Fruit fly (Drosophila melanogaster) whole organism, embryonic: ENCODE measurements around the gene Gcna.

Experiments
- ATbp ChIP-seq: fragments of 200-800 bp; sonication (Bioruptor generic); optimal IDR thresholded peaks from 2 replicates; lab custom pipeline; 2017; ENCODE audit warnings: missing biosample characterization, mild to moderate bottlenecking, missing genetic modification characterization, missing genetic modification reagents
- Atf3 ChIP-seq: fragments of 200-800 bp; sonication (Bioruptor generic); optimal IDR thresholded peaks from 3 replicates; lab custom pipeline; 2016; ENCODE audit warnings: missing biosample characterization, missing genetic modification characterization
- Awh ChIP-seq: fragments of 200-800 bp; sonication (Bioruptor generic); IDR thresholded peaks from 2 replicates; pipeline ENCODE4, ENCODE4 v1.3.6; 2022; ENCODE audit warnings: missing biosample characterization, missing genetic modification characterization
- CG10274 ChIP-seq: fragments of 200-800 bp; sonication (Bioruptor generic); optimal IDR thresholded peaks from 3 replicates; lab custom pipeline; 2017; ENCODE audit warnings: missing biosample characterization, mild to moderate bottlenecking, missing genetic modification characterization
- CG10979 ChIP-seq: fragments of 200-800 bp; sonication (Bioruptor generic); optimal IDR thresholded peaks from 2 replicates; lab custom pipeline; 2018; ENCODE audit warnings: missing biosample characterization, mild to moderate bottlenecking, missing genetic modification characterization, moderate library complexity
- CG11085 ChIP-seq: fragments of 200-800 bp; sonication (Bioruptor generic); IDR thresholded peaks from 2 replicates; pipeline ENCODE4 v1.3.6; 2022; ENCODE audit warnings: missing biosample characterization, missing genetic modification characterization
- CG12104 ChIP-seq: fragments of 200-800 bp; sonication (Bioruptor generic); optimal IDR thresholded peaks from 3 replicates; lab custom pipeline; 2016; ENCODE audit warnings: missing biosample characterization, missing genetic modification characterization
- CG13894 ChIP-seq: fragments of 200-800 bp; sonication (Bioruptor generic); optimal IDR thresholded peaks from 3 replicates; lab custom pipeline; 2018; ENCODE audit warnings: missing biosample characterization, mild to moderate bottlenecking, missing genetic modification characterization, moderate library complexity
- CG14050 ChIP-seq: fragments of 200-800 bp; sonication (Bioruptor generic); IDR thresholded peaks from 3 replicates; pipeline ENCODE4 v1.3.6; 2022; ENCODE audit warnings: missing biosample characterization, missing genetic modification characterization
- CG15514 ChIP-seq: fragments of 200-800 bp; sonication (Bioruptor generic); optimal IDR thresholded peaks from 3 replicates; lab custom pipeline; 2017; ENCODE audit warnings: missing biosample characterization, missing genetic modification characterization, mild to moderate bottlenecking, moderate library complexity, missing genetic modification reagents
- CG16813 ChIP-seq: fragments of 200-800 bp; sonication (Bioruptor generic); IDR thresholded peaks from 3 replicates; pipeline ENCODE4 v1.3.6; 2022; ENCODE audit warnings: missing biosample characterization, missing genetic modification characterization; ENCODE audit not compliant: partially characterized antibody
- CG16815 ChIP-seq: fragments of 200-800 bp; sonication (Bioruptor generic); optimal IDR thresholded peaks from 3 replicates; lab custom pipeline; 2017; ENCODE audit warnings: missing biosample characterization, mild to moderate bottlenecking, missing genetic modification characterization
- CG17359 ChIP-seq: fragments of 200-800 bp; sonication (Bioruptor generic); optimal IDR thresholded peaks from 3 replicates; lab custom pipeline; 2018; ENCODE audit warnings: missing biosample characterization, mild to moderate bottlenecking, missing genetic modification characterization, moderate library complexity
- CG1832 ChIP-seq: fragments of 200-800 bp; sonication (Bioruptor generic); optimal IDR thresholded peaks from 2 replicates; lab custom pipeline; 2017; ENCODE audit warnings: missing biosample characterization, mild to moderate bottlenecking, missing genetic modification characterization, inconsistent platforms
- CG18764 ChIP-seq: fragments of 200-800 bp; sonication (Bioruptor generic); optimal IDR thresholded peaks from 3 replicates; lab custom pipeline; 2016; ENCODE audit warnings: missing biosample characterization, missing genetic modification characterization
- CG2199 ChIP-seq: fragments of 200-800 bp; sonication (Bioruptor generic); IDR thresholded peaks from 3 replicates; pipeline ENCODE4 v1.3.6; 2022; ENCODE audit warnings: missing biosample characterization, missing genetic modification characterization
- CG32767 ChIP-seq: fragments of 200-800 bp; sonication (Bioruptor generic); IDR thresholded peaks from 2 replicates; pipeline ENCODE4 v1.3.6; 2022; ENCODE audit warnings: missing biosample characterization, missing genetic modification characterization
- CG3281 ChIP-seq: fragments of 200-800 bp; sonication (Bioruptor generic); optimal IDR thresholded peaks from 3 replicates; lab custom pipeline; 2017; ENCODE audit warnings: missing biosample characterization, mild to moderate bottlenecking, missing genetic modification characterization
- CG33557 ChIP-seq: fragments of 200-800 bp; sonication (Bioruptor generic); optimal IDR thresholded peaks from 2 replicates; lab custom pipeline; 2019; ENCODE audit warnings: missing biosample characterization, mild to moderate bottlenecking, missing genetic modification characterization, moderate library complexity
- CG34422 ChIP-seq: fragments of 200-800 bp; sonication (Bioruptor generic); IDR thresholded peaks from 3 replicates; pipeline ENCODE4 v1.3.6; 2022; ENCODE audit warnings: missing biosample characterization, missing genetic modification characterization
- CG42726 ChIP-seq: fragments of 200-800 bp; sonication (Bioruptor generic); IDR thresholded peaks from 2 replicates; pipeline ENCODE4 v1.3.6; 2022; ENCODE audit warnings: missing biosample characterization, missing genetic modification characterization; ENCODE audit not compliant: partially characterized antibody
- CG6765 ChIP-seq: fragments of 200-800 bp; sonication (Bioruptor generic); optimal IDR thresholded peaks from 3 replicates; lab custom pipeline; 2017; ENCODE audit warnings: missing biosample characterization, mild to moderate bottlenecking, missing genetic modification characterization
- CG7271 ChIP-seq: fragments of 200-800 bp; sonication (Bioruptor generic); optimal IDR thresholded peaks from 2 replicates; lab custom pipeline; 2018; ENCODE audit warnings: missing biosample characterization, mild to moderate bottlenecking, missing genetic modification characterization, moderate library complexity
- CG7357 ChIP-seq: fragments of 200-800 bp; sonication (Bioruptor generic); IDR thresholded peaks from 3 replicates; pipeline ENCODE4 v1.3.6; 2022; ENCODE audit warnings: missing biosample characterization, missing genetic modification characterization
- CG8765 ChIP-seq: fragments of 200-800 bp; sonication (Bioruptor generic); IDR thresholded peaks from 2 replicates; pipeline ENCODE4 v1.3.6; 2022; ENCODE audit warnings: missing biosample characterization, missing genetic modification characterization
- CG8944 ChIP-seq: fragments of 200-800 bp; sonication (Bioruptor generic); optimal IDR thresholded peaks from 3 replicates; lab custom pipeline; 2016; ENCODE audit warnings: missing biosample characterization, missing genetic modification characterization
- Dek ChIP-seq: fragments of 200-800 bp; sonication (Bioruptor generic); optimal IDR thresholded peaks from 3 replicates; lab custom pipeline; 2019; ENCODE audit warnings: missing biosample characterization, mild to moderate bottlenecking, missing genetic modification characterization, moderate library complexity
- ERR ChIP-seq: fragments of 200-800 bp; sonication (Bioruptor generic); optimal IDR thresholded peaks from 2 replicates; lab custom pipeline; 2016; ENCODE audit warnings: missing biosample characterization, missing genetic modification characterization
- HLH3B ChIP-seq: fragments of 200-800 bp; sonication (Bioruptor generic); IDR thresholded peaks from 2 replicates; pipeline ENCODE4 v1.3.6; 2022; ENCODE audit warnings: missing biosample characterization, missing genetic modification characterization
- Meics ChIP-seq: fragments of 200-800 bp; sonication (Bioruptor generic); optimal IDR thresholded peaks from 2 replicates; lab custom pipeline; 2017; ENCODE audit warnings: missing biosample characterization, mild to moderate bottlenecking, missing genetic modification characterization
- Mrtf ChIP-seq: fragments of 200-800 bp; sonication (Bioruptor generic); IDR thresholded peaks from 3 replicates; pipeline ENCODE4 v1.3.6; 2022; ENCODE audit warnings: missing biosample characterization, missing genetic modification characterization
- ash1 ChIP-seq: fragments of 200-800 bp; sonication (Bioruptor generic); optimal IDR thresholded peaks from 2 replicates; lab custom pipeline; 2018; ENCODE audit warnings: missing biosample characterization, mild to moderate bottlenecking, missing genetic modification characterization
- bbx ChIP-seq: fragments of 200-800 bp; sonication (Bioruptor generic); IDR thresholded peaks from 2 replicates; pipeline ENCODE4 v1.3.6; 2022; ENCODE audit warnings: missing biosample characterization, missing genetic modification characterization; ENCODE audit not compliant: partially characterized antibody
- dpn ChIP-seq, 2 experiments: fragments of 200-800 bp; sonication (Bioruptor generic); optimal IDR thresholded peaks; 3 replicates each; lab custom pipeline; 2016; ENCODE audit warnings: missing biosample characterization in 2 of 2, missing genetic modification characterization in 2 of 2
- eve ChIP-seq, 2 experiments: fragments of >200 bp; optimal IDR thresholded peaks; 2 replicates each; lab custom pipeline; 2017; ENCODE audit warnings: missing biosample characterization in 2 of 2, missing genetic modification characterization in 2 of 2
- fd3F ChIP-seq: fragments of 200-800 bp; sonication (Bioruptor generic); optimal IDR thresholded peaks from 2 replicates; lab custom pipeline; 2018; ENCODE audit warnings: missing biosample characterization, mild to moderate bottlenecking, missing genetic modification characterization, moderate library complexity
- fru ChIP-seq: fragments of >200 bp; optimal IDR thresholded peaks from 2 replicates; lab custom pipeline; 2017
- hbn ChIP-seq: fragments of 200-800 bp; sonication (Bioruptor generic); IDR thresholded peaks from 2 replicates; pipeline ENCODE4 v1.3.6; 2022; ENCODE audit warnings: missing biosample characterization, missing genetic modification characterization; ENCODE audit not compliant: partially characterized antibody
- lbe ChIP-seq: fragments of 200-800 bp; sonication (Bioruptor generic); optimal IDR thresholded peaks from 2 replicates; lab custom pipeline; 2016; ENCODE audit warnings: missing biosample characterization, mild to moderate bottlenecking, missing genetic modification characterization
- lola ChIP-seq, 3 experiments: fragments of >200 bp in 2 of 3; fragments of 200-800 bp in 1 of 3; sonication (Bioruptor generic) in 1 of 3; optimal IDR thresholded peaks; 2 replicates each; lab custom pipeline; 2017 to 2019; ENCODE audit warnings: missing biosample characterization in 3 of 3, missing genetic modification characterization in 3 of 3, mild to moderate bottlenecking in 1 of 3, moderate library complexity in 1 of 3
- maf-S ChIP-seq: fragments of 200-800 bp; sonication (Bioruptor generic); optimal IDR thresholded peaks from 2 replicates; lab custom pipeline; 2016; ENCODE audit warnings: missing biosample characterization, missing genetic modification characterization
- mld ChIP-seq: fragments of 200-800 bp; sonication (Bioruptor generic); IDR thresholded peaks from 3 replicates; pipeline ENCODE4 v1.3.6; 2022; ENCODE audit warnings: missing biosample characterization, missing genetic modification characterization; ENCODE audit not compliant: partially characterized antibody
- p53 ChIP-seq: fragments of 200-800 bp; sonication (Bioruptor generic); optimal IDR thresholded peaks from 2 replicates; lab custom pipeline; 2016; ENCODE audit warnings: missing biosample characterization, missing genetic modification characterization
- ranshi ChIP-seq: fragments of 200-800 bp; sonication (Bioruptor generic); IDR thresholded peaks from 2 replicates; pipeline ENCODE4 v1.3.6; 2022; ENCODE audit warnings: missing biosample characterization, missing genetic modification characterization
- run ChIP-seq: fragments of 200-800 bp; sonication (Bioruptor generic); optimal IDR thresholded peaks from 3 replicates; lab custom pipeline; 2018; ENCODE audit warnings: missing biosample characterization, mild to moderate bottlenecking, missing genetic modification characterization
- scrt ChIP-seq: fragments of 200-800 bp; sonication (Bioruptor generic); optimal IDR thresholded peaks from 2 replicates; lab custom pipeline; 2018; ENCODE audit warnings: missing biosample characterization, mild to moderate bottlenecking, missing genetic modification characterization, moderate library complexity
- sens-2 ChIP-seq: fragments of 200-800 bp; sonication (Bioruptor generic); IDR thresholded peaks from 2 replicates; pipeline ENCODE4 v1.3.6; 2022; ENCODE audit warnings: missing biosample characterization, missing genetic modification characterization
- ssp ChIP-seq: fragments of 200-800 bp; sonication (Bioruptor generic); IDR thresholded peaks from 2 replicates; pipeline ENCODE4 v1.3.6; 2022; ENCODE audit warnings: missing biosample characterization, missing genetic modification characterization
- zfh2 ChIP-seq: fragments of 200-800 bp; sonication (Bioruptor generic); optimal IDR thresholded peaks from 2 replicates; lab custom pipeline; 2016; ENCODE audit warnings: missing biosample characterization, missing genetic modification characterization

Gene Gcna

dm6 chrX:1861620-1862184 is 3.9 kb downstream of the Gcna start, which contains the start of gene deltaCOP (continued):
- TF ChIP-seq CG33557 (GFP tag; lab: Kevin White, UChicago) (peak; percentile 57), CG15514 (GFP tag; lab: Kevin White, UChicago) (peak; percentile 77), CG8944 (GFP tag; lab: Kevin White, UChicago) (peak; percentile 92), scrt (GFP tag; lab: Kevin White, UChicago) (no peak), sens-2 (GFP tag; lab: Robert Waterston, UW) (peak; percentile 39; the same call in 1 of the 2 replicates), CG14050 (GFP tag; lab: Robert Waterston, UW) (peak; percentile 71), HLH3B (GFP tag; lab: Robert Waterston, UW) (peak; percentile 70), CG12104 (GFP tag; lab: Kevin White, UChicago) (peak; percentile 63), CG7271 (tag; lab: Kevin White, UChicago) (peak; percentile 3), dpn (GFP tag; optimal IDR thresholded peaks at IDR 0.05; lab: Kevin White, UChicago) (peak; percentile 90 to 94), CG13894 (tag; lab: Kevin White, UChicago) (peak; percentile 70), CG18764 (GFP tag; lab: Kevin White, UChicago) (peak; percentile 82), CG8765 (GFP tag; lab: Robert Waterston, UW) (peak; percentile 62; the same call in 1 of the 2 replicates), CG34422 (peak; percentile 85; the same call in 2 of the 3 replicates), CG42726 (no peak), CG16815 (GFP tag; lab: Kevin White, UChicago) (peak; percentile 75), CG16813 (no peak), CG3281 (peak; percentile 80), Awh (GFP tag; lab: Robert Waterston, UW) (peak; percentile 67), fru (lab: Kevin White, UChicago) (no peak), ATbp (GFP tag; lab: Kevin White, UChicago) (no peak), ERR (peak; percentile 81), CG6765 (peak; percentile 45), CG32767 (GFP tag; lab: Robert Waterston, UW) (peak; percentile 72; the same call in 1 of the 2 replicates), p53 (GFP tag; lab: Kevin White, UChicago) (peak; percentile 79), zfh2 (GFP tag; lab: Kevin White, UChicago) (peak; percentile 94), CG10274 (peak; percentile 54), mld (GFP tag; lab: Robert Waterston, UW) (no peak), ranshi (GFP tag; lab: Robert Waterston, UW) (peak; percentile 70; the same call in 1 of the 2 replicates), CG11085 (GFP tag; lab: Robert Waterston, UW) (peak; percentile 71), hbn (no peak), bbx (peak; percentile 17; the same call in 1 of the 2 replicates), maf-S (GFP tag; lab: Kevin White, UChicago) (peak; percentile 88), CG17359 (tag; lab: Kevin White, UChicago) (peak; percentile 76), eve (GFP tag; optimal IDR thresholded peaks at IDR 0.05; lab: Kevin White, UChicago) (no peak), Dek (tag; lab: Kevin White, UChicago) (peak; percentile 74), Mrtf (GFP tag; lab: Robert Waterston, UW) (peak; percentile 69; the same call in 2 of the 3 replicates), CG2199 (GFP tag; lab: Robert Waterston, UW) (no peak), run (tag; lab: Kevin White, UChicago) (peak; percentile 30), Meics (GFP tag; lab: Kevin White, UChicago) (peak; percentile 81), lbe (GFP tag; lab: Kevin White, UChicago) (peak; percentile 82), CG10979 (peak; percentile 64), fd3F (GFP tag; lab: Kevin White, UChicago) (peak; percentile 62), lola (GFP tag; optimal IDR thresholded peaks at IDR 0.05; lab: Kevin White, UChicago) (peak in 1 of 3 experiments; percentile 38), ash1 (GFP tag; lab: Kevin White, UChicago) (no peak), CG1832 (GFP tag; lab: Kevin White, UChicago) (no peak), ssp (GFP tag; lab: Robert Waterston, UW) (peak; percentile 74), CG7357 (GFP tag; lab: Robert Waterston, UW) (peak; percentile 66; the same call in 2 of the 3 replicates), Atf3 (GFP tag; lab: Kevin White, UChicago) (peak; percentile 86)
